Worm (Caenorhabditis elegans): ENCODE measurements around the gene T24C4.3.

Gene T24C4.3

DNA sequence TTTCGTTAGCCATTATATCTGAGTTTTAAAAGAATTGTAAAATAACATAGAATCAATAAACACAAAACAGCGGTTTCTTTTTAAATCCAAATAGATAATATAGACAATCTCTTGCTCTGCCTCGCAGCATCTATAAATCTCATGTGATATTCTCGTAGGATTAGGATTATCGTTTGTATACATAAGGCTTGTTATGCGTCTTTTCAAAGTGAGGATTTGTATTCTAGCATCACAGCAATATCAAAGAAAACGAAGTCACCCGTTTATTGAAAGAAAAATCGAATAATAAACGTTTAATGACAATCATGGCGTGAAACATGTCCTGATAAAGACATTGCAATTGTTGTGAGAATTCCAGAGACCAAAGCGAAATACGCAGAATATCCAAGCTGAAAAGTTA, at the start of gene T24C4.3, which contains the start of gene clc-20:
Gene T24C4.3 (minus strand): TSS at position 101 of the 400 bp plus-strand sequence.
Gene clc-20 (plus strand): TSS at position 211 of the 400 bp plus-strand sequence.
- TF ChIP-seq ref-1 (GFP tag; conservative IDR thresholded peaks at IDR 0.05) (no peak), med-1 (GFP tag; optimal IDR thresholded peaks at IDR 0.05; ENCODE audit: insufficient read depth) (no peak), ztf-23 (GFP tag; IDR thresholded peaks at IDR 0.05) (no peak), tab-1 (GFP tag; IDR thresholded peaks at IDR 0.05) (no peak), cog-1 (tag; optimal IDR thresholded peaks at IDR 0.05) (no peak), ztf-29 (GFP tag; IDR thresholded peaks at IDR 0.05) (no peak), klf-2 (GFP tag; conservative IDR thresholded peaks at IDR 0.05) (no peak), T22C8.4 (GFP tag; IDR thresholded peaks at IDR 0.05) (no peak), flt-1 (GFP tag; IDR thresholded peaks at IDR 0.05) (no peak)

DNA sequence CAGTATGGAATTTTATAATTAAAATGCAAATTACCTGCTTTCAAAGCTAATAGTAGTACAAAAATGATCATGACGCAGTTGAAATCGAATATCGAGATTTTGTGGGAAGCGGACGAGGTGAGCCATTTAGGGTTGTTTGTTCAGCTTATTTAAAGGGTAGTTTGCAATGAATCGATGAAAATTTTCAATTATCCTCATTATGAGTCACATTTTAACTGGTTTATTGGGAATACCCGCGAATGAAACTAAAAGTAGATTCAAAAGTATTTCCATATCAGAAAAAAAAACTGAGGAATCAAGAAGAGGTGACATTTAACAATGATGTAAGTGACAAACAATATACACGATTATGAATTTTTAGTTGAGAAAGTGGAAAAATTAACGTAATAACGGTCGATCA, 47.0 kb upstream of the T24C4.3 start, which contains the start of gene F23H11.7:
Gene F23H11.7 (minus strand): TSS at position 101 of the 400 bp plus-strand sequence.
- TF ChIP-seq tab-1 (GFP tag; IDR thresholded peaks at IDR 0.05) (no peak), cog-1 (tag; optimal IDR thresholded peaks at IDR 0.05) (no peak)

DNA sequence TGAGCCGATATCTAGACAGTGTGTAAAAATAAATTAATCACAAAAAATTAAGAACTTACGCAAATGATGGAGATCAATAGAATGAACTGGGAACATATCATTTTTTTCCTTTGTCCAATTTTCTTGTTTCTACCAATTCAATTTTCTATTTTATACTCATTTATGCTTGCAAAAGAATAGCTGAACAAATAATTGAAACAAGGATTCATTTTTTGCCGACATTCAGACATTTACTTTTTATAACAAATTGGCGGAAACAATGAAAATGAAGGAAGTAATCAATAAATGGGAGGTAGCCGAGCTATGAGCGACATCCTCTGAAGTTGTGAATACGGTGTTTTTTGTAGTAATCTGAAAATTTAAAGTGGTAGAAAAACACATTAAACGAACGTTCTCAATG, 44.6 kb upstream of the T24C4.3 start, which contains the start of gene idpp-13:
Gene idpp-13 (minus strand): TSS at position 101 of the 400 bp plus-strand sequence.
- TF ChIP-seq ztf-29 (GFP tag; IDR thresholded peaks at IDR 0.05): no peak
- no peak for TF ChIP-seq cog-1 (tag; optimal IDR thresholded peaks at IDR 0.05)
- no peak for TF ChIP-seq flt-1 (GFP tag; IDR thresholded peaks at IDR 0.05)
- TF ChIP-seq ztf-23 (GFP tag; IDR thresholded peaks at IDR 0.05): no peak
- TF ChIP-seq T22C8.4 (GFP tag; IDR thresholded peaks at IDR 0.05): no peak
- TF ChIP-seq tab-1 (GFP tag; IDR thresholded peaks at IDR 0.05): no peak
- no peak for TF ChIP-seq med-1 (GFP tag; optimal IDR thresholded peaks at IDR 0.05; ENCODE audit: insufficient read depth)
- no peak for TF ChIP-seq klf-2 (GFP tag; conservative IDR thresholded peaks at IDR 0.05)
- no peak for TF ChIP-seq ref-1 (GFP tag; conservative IDR thresholded peaks at IDR 0.05)

ce11 chrIII:910540-911311, 38.5 kb upstream of the T24C4.3 start, which contains the start of the genes F23H11.5 and bra-2:
Gene F23H11.5, minus strand, starts transcription at chrIII:910590.
Gene bra-2, plus strand, starts transcription at chrIII:911261.
- TF ChIP-seq ref-1 (GFP tag; conservative IDR thresholded peaks at IDR 0.05) (no peak), ztf-29 (GFP tag; IDR thresholded peaks at IDR 0.05) (no peak), ztf-23 (GFP tag; IDR thresholded peaks at IDR 0.05) (no peak), med-1 (GFP tag; optimal IDR thresholded peaks at IDR 0.05; ENCODE audit: insufficient read depth) (no peak), tab-1 (GFP tag; IDR thresholded peaks at IDR 0.05) (no peak), cog-1 (tag; optimal IDR thresholded peaks at IDR 0.05) (no peak), klf-2 (GFP tag; conservative IDR thresholded peaks at IDR 0.05) (no peak), T22C8.4 (GFP tag; IDR thresholded peaks at IDR 0.05) (no peak), flt-1 (GFP tag; IDR thresholded peaks at IDR 0.05) (no peak)

ce11 chrIII:909540-909939, 37.3 kb upstream of the T24C4.3 start, which contains the start of gene crls-1:
Gene crls-1, minus strand, starts transcription at chrIII:909902.
- TF ChIP-seq med-1 (GFP tag; optimal IDR thresholded peaks at IDR 0.05; ENCODE audit: insufficient read depth) (no peak), tab-1 (GFP tag; IDR thresholded peaks at IDR 0.05) (no peak), ref-1 (GFP tag; conservative IDR thresholded peaks at IDR 0.05) (no peak), klf-2 (GFP tag; conservative IDR thresholded peaks at IDR 0.05) (no peak), flt-1 (GFP tag; IDR thresholded peaks at IDR 0.05) (no peak), cog-1 (tag; optimal IDR thresholded peaks at IDR 0.05) (no peak), ztf-29 (GFP tag; IDR thresholded peaks at IDR 0.05) (no peak), ztf-23 (GFP tag; IDR thresholded peaks at IDR 0.05) (no peak), T22C8.4 (GFP tag; IDR thresholded peaks at IDR 0.05) (no peak)

ce11 chrIII:907990-908389, 35.7 kb upstream of the T24C4.3 start:
- TF ChIP-seq cog-1 (tag; optimal IDR thresholded peaks at IDR 0.05): no peak
- no peak for TF ChIP-seq ztf-29 (GFP tag; IDR thresholded peaks at IDR 0.05)
- TF ChIP-seq tab-1 (GFP tag; IDR thresholded peaks at IDR 0.05): no peak
- no peak for TF ChIP-seq klf-2 (GFP tag; conservative IDR thresholded peaks at IDR 0.05)
- no peak for TF ChIP-seq flt-1 (GFP tag; IDR thresholded peaks at IDR 0.05)
- no peak for TF ChIP-seq med-1 (GFP tag; optimal IDR thresholded peaks at IDR 0.05; ENCODE audit: insufficient read depth)
- no peak for TF ChIP-seq ztf-23 (GFP tag; IDR thresholded peaks at IDR 0.05)
- no peak for TF ChIP-seq T22C8.4 (GFP tag; IDR thresholded peaks at IDR 0.05)

- TF ChIP-seq ztf-23 (GFP tag; IDR thresholded peaks at IDR 0.05) (no peak), ref-1 (GFP tag; conservative IDR thresholded peaks at IDR 0.05) (no peak), tab-1 (GFP tag; IDR thresholded peaks at IDR 0.05) (no peak), ztf-29 (GFP tag; IDR thresholded peaks at IDR 0.05) (no peak), med-1 (GFP tag; optimal IDR thresholded peaks at IDR 0.05; ENCODE audit: insufficient read depth) (no peak), cog-1 (tag; optimal IDR thresholded peaks at IDR 0.05) (no peak), klf-2 (GFP tag; conservative IDR thresholded peaks at IDR 0.05) (no peak), T22C8.4 (GFP tag; IDR thresholded peaks at IDR 0.05) (no peak)
These were observed 35.0 kb upstream of the T24C4.3 start, which contains the start of gene F23H11.4 for ce11 chrIII:907311-907710. Gene F23H11.4, minus strand, starts transcription at chrIII:907539.

DNA sequence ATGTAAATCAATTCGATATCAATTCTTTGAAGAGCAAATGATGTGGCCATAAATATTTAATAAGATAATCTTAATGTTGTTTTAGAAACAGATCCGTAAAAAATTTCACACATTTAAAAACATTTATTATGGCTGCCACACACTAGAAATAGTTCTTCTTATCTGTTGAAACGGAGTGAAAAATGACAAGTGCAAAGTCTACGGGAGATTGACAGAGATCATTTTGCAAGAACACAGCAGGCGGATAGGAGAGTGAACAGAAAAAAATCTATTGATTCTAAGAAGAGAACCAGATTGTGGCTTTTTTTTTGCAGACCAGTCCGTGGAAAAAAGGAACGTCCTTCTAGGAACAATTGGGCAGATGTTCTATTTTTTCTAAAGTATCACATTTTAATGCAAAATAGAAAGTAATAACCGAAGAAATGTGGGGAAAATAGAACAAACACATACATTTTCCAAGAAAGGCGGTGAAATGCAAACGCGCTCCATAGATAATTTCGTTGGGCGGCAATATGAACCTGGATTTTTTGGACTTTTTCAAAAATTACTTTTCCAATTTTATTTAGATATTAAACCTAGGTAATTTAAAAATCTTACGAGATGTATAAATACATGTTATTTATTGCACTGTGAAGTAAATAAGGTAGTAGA, 29.5 kb upstream of the T24C4.3 start:
- TF ChIP-seq klf-2 (GFP tag; conservative IDR thresholded peaks at IDR 0.05): no peak
- no peak for TF ChIP-seq tab-1 (GFP tag; IDR thresholded peaks at IDR 0.05)
- no peak for TF ChIP-seq ref-1 (GFP tag; conservative IDR thresholded peaks at IDR 0.05)
- TF ChIP-seq med-1 (GFP tag; optimal IDR thresholded peaks at IDR 0.05; ENCODE audit: insufficient read depth): no peak
- TF ChIP-seq cog-1 (tag; optimal IDR thresholded peaks at IDR 0.05): no peak

- no peak for TF ChIP-seq klf-2 (GFP tag; conservative IDR thresholded peaks at IDR 0.05)
- no peak for TF ChIP-seq tab-1 (GFP tag; IDR thresholded peaks at IDR 0.05)
- no peak for TF ChIP-seq ref-1 (GFP tag; conservative IDR thresholded peaks at IDR 0.05)
These were observed 28.9 kb upstream of the T24C4.3 start, which contains the start of gene sucl-2 for ce11 chrIII:901148-901547. Gene sucl-2, minus strand, starts transcription at chrIII:901412.

Measured in whole organism, midembryonic.